Worm (Caenorhabditis elegans) whole organism, L2 larva: Measurements from ENCODE around the gene dhs-24.
"Not testable (repeated sequence)": the region's sequence is repeated elsewhere in the genome, so short reads cannot be mapped to it uniquely, and the experiment has no call there.

Experiments used
- C34F6.9 ChIP-seq: fragments of 150-350 bp; optimal IDR thresholded peaks from 2 replicates; lab custom pipeline; 2014; ENCODE audit warnings: missing biosample characterization, missing genetic modification characterization
- R02D3.7 ChIP-seq: fragments of 150-350 bp; optimal IDR thresholded peaks from 2 replicates; lab custom pipeline; 2014; ENCODE audit warnings: missing biosample characterization, missing genetic modification characterization
- alr-1 ChIP-seq: fragments of 150-350 bp; optimal IDR thresholded peaks from 2 replicates; lab custom pipeline; 2014; ENCODE audit warnings: missing biosample characterization, missing genetic modification characterization
- blmp-1 ChIP-seq: sonication (generic microtip); optimal IDR thresholded peaks from 2 replicates; lab custom pipeline; 2017; ENCODE audit warnings: missing genetic modification characterization, mild to moderate bottlenecking, missing compliant biosample characterization, antibody characterized with exemption, moderate library complexity; ENCODE audit not compliant: insufficient read depth
- crh-2 ChIP-seq: sonication (generic microtip); optimal IDR thresholded peaks from 2 replicates; lab custom pipeline; 2017; ENCODE audit warnings: missing biosample characterization, missing genetic modification characterization
- dmd-4 ChIP-seq: sonication (generic microtip); optimal IDR thresholded peaks from 2 replicates; lab custom pipeline; 2017; ENCODE audit warnings: missing biosample characterization, missing genetic modification characterization
- egl-27 ChIP-seq: sonication (generic microtip); optimal IDR thresholded peaks from 3 replicates; lab custom pipeline; 2017; ENCODE audit warnings: missing biosample characterization, missing genetic modification reagents, missing genetic modification characterization
- elt-3 ChIP-seq: sonication (generic microtip); optimal IDR thresholded peaks from 2 replicates; lab custom pipeline; 2017; ENCODE audit warnings: missing biosample characterization, missing genetic modification characterization
- fos-1 ChIP-seq: fragments of 150-350 bp; optimal IDR thresholded peaks from 2 replicates; lab custom pipeline; 2014; ENCODE audit warnings: missing biosample characterization, missing genetic modification characterization
- lin-11 ChIP-seq: fragments of 150-350 bp; sonication (generic microtip); optimal IDR thresholded peaks from 2 replicates; lab custom pipeline; 2014; ENCODE audit warnings: missing biosample characterization, missing genetic modification characterization, inconsistent platforms, mixed read lengths
- lin-13 ChIP-seq: fragments of 150-350 bp; optimal IDR thresholded peaks from 2 replicates; lab custom pipeline; 2014; ENCODE audit warnings: missing biosample characterization, missing genetic modification reagents, missing genetic modification characterization
- lin-39 ChIP-seq: fragments of 150-350 bp; optimal IDR thresholded peaks from 2 replicates; lab custom pipeline; 2014; ENCODE audit warnings: missing biosample characterization, missing genetic modification reagents, missing genetic modification characterization
- lsy-2 ChIP-seq, 2 experiments: fragments of 150-350 bp in 1 of 2; sonication (generic microtip) in 1 of 2; optimal IDR thresholded peaks; 2 replicates each; lab custom pipeline; 2014 to 2017; ENCODE audit warnings: missing biosample characterization in 2 of 2, missing genetic modification characterization in 2 of 2
- mbf-1 ChIP-seq: sonication (generic microtip); optimal IDR thresholded peaks from 2 replicates; lab custom pipeline; 2017; ENCODE audit warnings: missing biosample characterization, missing genetic modification characterization
- mdl-1 ChIP-seq, 2 experiments: fragments of 150-350 bp in 1 of 2; sonication (generic microtip) in 1 of 2; optimal IDR thresholded peaks; 2 replicates each; lab custom pipeline; 2017; ENCODE audit warnings: missing biosample characterization in 2 of 2, missing genetic modification characterization in 2 of 2
- nhr-11 ChIP-seq: fragments of 150-350 bp; optimal IDR thresholded peaks from 2 replicates; lab custom pipeline; 2014; ENCODE audit warnings: missing biosample characterization, missing genetic modification characterization
- nhr-12 ChIP-seq: fragments of 150-350 bp; optimal IDR thresholded peaks from 2 replicates; lab custom pipeline; 2014; ENCODE audit warnings: missing biosample characterization, missing genetic modification characterization
- nhr-129 ChIP-seq: fragments of 150-350 bp; optimal IDR thresholded peaks from 2 replicates; lab custom pipeline; 2014; ENCODE audit warnings: missing biosample characterization, missing genetic modification characterization
- nhr-21 ChIP-seq: fragments of 150-350 bp; optimal IDR thresholded peaks from 2 replicates; lab custom pipeline; 2014; ENCODE audit warnings: missing biosample characterization, missing genetic modification characterization
- nhr-237 ChIP-seq: fragments of 150-350 bp; optimal IDR thresholded peaks from 2 replicates; lab custom pipeline; 2014; ENCODE audit warnings: missing biosample characterization, missing genetic modification characterization
- nhr-25 ChIP-seq: fragments of 150-350 bp; sonication (generic microtip); optimal IDR thresholded peaks from 3 replicates; lab custom pipeline; 2014; ENCODE audit warnings: missing biosample characterization, missing genetic modification characterization
- peb-1 ChIP-seq: fragments of 150-350 bp; optimal IDR thresholded peaks from 2 replicates; lab custom pipeline; 2014; ENCODE audit warnings: missing biosample characterization, missing genetic modification characterization
- sma-3 ChIP-seq: sonication (generic microtip); optimal IDR thresholded peaks from 2 replicates; lab custom pipeline; 2016; ENCODE audit warnings: missing genetic modification reagents, missing genetic modification characterization, missing compliant biosample characterization
- snpc-4 ChIP-seq: fragments of 150-350 bp; optimal IDR thresholded peaks from 2 replicates; lab custom pipeline; 2014; ENCODE audit warnings: missing biosample characterization, missing genetic modification characterization
- unc-39 ChIP-seq: fragments of 150-350 bp; optimal IDR thresholded peaks from 2 replicates; lab custom pipeline; 2014; ENCODE audit warnings: missing biosample characterization, missing genetic modification characterization
- unc-55 ChIP-seq: fragments of 150-350 bp; sonication (generic microtip); optimal IDR thresholded peaks from 3 replicates; lab custom pipeline; 2014; ENCODE audit warnings: missing biosample characterization, missing genetic modification reagents, missing genetic modification characterization
- ztf-11 ChIP-seq: sonication (generic microtip); optimal IDR thresholded peaks from 2 replicates; lab custom pipeline; 2017; ENCODE audit warnings: missing biosample characterization, missing genetic modification characterization
- ztf-4 ChIP-seq: fragments of 150-350 bp; optimal IDR thresholded peaks from 2 replicates; lab custom pipeline; 2014; ENCODE audit warnings: missing biosample characterization, missing genetic modification characterization

The dhs-24 gene

ce11 chrV:19948993-19949392 lies 2.6 kb upstream of the dhs-24 start, which contains the start of gene tmed-4:
tmed-4 (minus strand) TSS chrV:19949093.
- not testable (repeated sequence) for TF ChIP-seq crh-2 (tag; lab: Kevin White, UChicago); unc-55 (GFP tag; lab: Kevin White, UChicago); peb-1 (tag; lab: Kevin White, UChicago)
- TF ChIP-seq, all 48 proteins: peak for 0; not testable (repeated sequence) for 48

ce11 chrV:19936945-19937344 lies 9.5 kb downstream of the dhs-24 start:
- no peak for TF ChIP-seq ztf-4 (tag; lab: Kevin White, UChicago)
- TF ChIP-seq egl-27: no peak
- no peak for TF ChIP-seq nhr-237 (tag; lab: Kevin White, UChicago)
- TF ChIP-seq fos-1 (tag; lab: Kevin White, UChicago): no peak
- no peak for TF ChIP-seq nhr-25
- no peak for TF ChIP-seq R02D3.7
- no peak for TF ChIP-seq unc-39 (tag; lab: Kevin White, UChicago)

- no peak for TF ChIP-seq nhr-21 (tag; lab: Kevin White, UChicago)
- no peak for TF ChIP-seq nhr-12 (tag; lab: Kevin White, UChicago)
- no peak for TF ChIP-seq unc-55 (GFP tag; lab: Kevin White, UChicago)
- no peak for TF ChIP-seq nhr-25
- no peak for TF ChIP-seq blmp-1
- no peak for TF ChIP-seq egl-27
Measured at ce11 chrV:19934223-19934622, 12.2 kb downstream of the dhs-24 start, which contains the start of gene algn-7. algn-7 (minus strand) TSS chrV:19934323.

- TF ChIP-seq unc-39 (tag; lab: Kevin White, UChicago) (no peak), nhr-25 (no peak), lin-13 (GFP tag; lab: Kevin White, UChicago) (no peak), mbf-1 (tag; lab: Kevin White, UChicago) (no peak), blmp-1 (no peak), elt-3 (no peak), lin-39 (tag; lab: Kevin White, UChicago) (no peak), sma-3 (GFP tag; lab: Kevin White, UChicago) (no peak), snpc-4 (tag; lab: Kevin White, UChicago) (no peak)
Measured at ce11 chrV:19923924-19924323, 22.5 kb downstream of the dhs-24 start, which contains the start of gene skr-4. skr-4 (plus strand) TSS chrV:19924224.

ce11 chrV:19922613-19923012 lies 23.8 kb downstream of the dhs-24 start, which contains the start of gene Y60A3A.16:
Y60A3A.16 (minus strand) TSS chrV:19922713.
- TF ChIP-seq nhr-12 (tag; lab: Kevin White, UChicago) (no peak), peb-1 (tag; lab: Kevin White, UChicago) (no peak), nhr-21 (tag; lab: Kevin White, UChicago) (no peak), elt-3 (no peak), blmp-1 (no peak), ztf-11 (tag; lab: Kevin White, UChicago) (no peak), nhr-237 (tag; lab: Kevin White, UChicago) (no peak), dmd-4 (tag; lab: Kevin White, UChicago) (no peak), lin-11 (tag; lab: Kevin White, UChicago) (no peak), egl-27 (no peak), unc-55 (GFP tag; lab: Kevin White, UChicago) (no peak), nhr-129 (tag; lab: Kevin White, UChicago) (no peak), snpc-4 (tag; lab: Kevin White, UChicago) (no peak), nhr-11 (tag; lab: Kevin White, UChicago) (no peak), mdl-1 (tag; optimal IDR thresholded peaks at IDR 0.05; lab: Kevin White, UChicago) (no peak)

- TF ChIP-seq C34F6.9 (tag; lab: Kevin White, UChicago): no peak
- TF ChIP-seq alr-1 (tag; lab: Kevin White, UChicago): no peak
- no peak for TF ChIP-seq peb-1 (tag; lab: Kevin White, UChicago)
- no peak for TF ChIP-seq blmp-1
- no peak for TF ChIP-seq lin-39 (tag; lab: Kevin White, UChicago)
Measured at ce11 chrV:19915973-19916605, 30.3 kb downstream of the dhs-24 start, which contains the start of the genes chk-2 and Y60A3A.19. chk-2 (minus strand) TSS chrV:19916023. Y60A3A.19 (plus strand) TSS chrV:19916555.

ce11 chrV:19908854-19909253 lies 37.6 kb downstream of the dhs-24 start:
- TF ChIP-seq unc-55 (GFP tag; lab: Kevin White, UChicago) (peak; percentile 29), C34F6.9 (tag; lab: Kevin White, UChicago) (peak; percentile 11), ztf-4 (tag; lab: Kevin White, UChicago) (no peak), snpc-4 (tag; lab: Kevin White, UChicago) (no peak), crh-2 (tag; lab: Kevin White, UChicago) (peak; percentile 21), lsy-2 (tag; optimal IDR thresholded peaks at IDR 0.05; lab: Kevin White, UChicago) (peak; percentile 34 to 39)
